Worm (Caenorhabditis elegans) whole organism, L3 larva: ENCODE measurements around the gene F55A11.6.

Experiments
- lin-39 ChIP-seq: fragments of 150-350 bp; optimal IDR thresholded peaks from 2 replicates; lab custom pipeline; 2018; ENCODE audit warnings: missing biosample characterization, missing genetic modification reagents, missing genetic modification characterization
- mdl-1 ChIP-seq: fragments of 150-350 bp; optimal IDR thresholded peaks from 2 replicates; lab custom pipeline; 2014; ENCODE audit warnings: missing biosample characterization, missing genetic modification characterization
- nhr-12 ChIP-seq: fragments of 150-350 bp; optimal IDR thresholded peaks from 2 replicates; lab custom pipeline; 2014; ENCODE audit warnings: missing biosample characterization, missing genetic modification characterization
- unc-39 ChIP-seq: sonication (generic microtip); optimal IDR thresholded peaks from 4 replicates; lab custom pipeline; 2017; ENCODE audit warnings: missing biosample characterization, missing genetic modification characterization
- unc-62 ChIP-seq: fragments of 150-350 bp; sonication (generic microtip); optimal IDR thresholded peaks from 4 replicates; lab custom pipeline; 2014; ENCODE audit warnings: missing biosample characterization, missing genetic modification reagents, missing genetic modification characterization
- ztf-11 ChIP-seq: fragments of 150-350 bp; optimal IDR thresholded peaks from 2 replicates; lab custom pipeline; 2014; ENCODE audit warnings: missing biosample characterization, missing genetic modification characterization

ce11 chrV:11800486-11800885 lies 23.8 kb downstream of the F55A11.6 start:
- peak; percentile 2 for TF ChIP-seq mdl-1
- no peak for TF ChIP-seq unc-62
- no peak for TF ChIP-seq unc-39
- TF ChIP-seq ztf-11 (tag; lab: Kevin White, UChicago), result no peak
- no peak for TF ChIP-seq lin-39 (tag; lab: Kevin White, UChicago)
- TF ChIP-seq nhr-12 (tag; lab: Kevin White, UChicago), result no peak
